Worm (Caenorhabditis elegans) whole organism, mixed stage, embryonic: ENCODE data around the gene R09A8.1.

Source experiments
- M03D4.4 ChIP-seq: sonication (generic microtip); optimal IDR thresholded peaks from 2 replicates; lab custom pipeline; 2017; ENCODE audit warnings: mild to moderate bottlenecking, missing genetic modification characterization, missing compliant biosample characterization
- blmp-1 ChIP-seq: fragments of 150-350 bp; optimal IDR thresholded peaks from 2 replicates; lab custom pipeline; 2014; ENCODE audit warnings: missing biosample characterization, missing genetic modification characterization
- cnd-1 ChIP-seq: fragments of 200-800 bp; sonication (Bioruptor generic); optimal IDR thresholded peaks from 2 replicates; lab custom pipeline; 2018; ENCODE audit warnings: mild to moderate bottlenecking, missing genetic modification characterization, missing compliant biosample characterization
- flh-1 ChIP-seq: fragments of 200-800 bp; sonication (Bioruptor generic); optimal IDR thresholded peaks from 2 replicates; lab custom pipeline; 2018; ENCODE audit warnings: mild to moderate bottlenecking, missing genetic modification characterization, moderate library complexity, missing compliant biosample characterization
- ham-2 ChIP-seq: fragments of 200-800 bp; sonication (Bioruptor generic); optimal IDR thresholded peaks from 2 replicates; lab custom pipeline; 2018; ENCODE audit warnings: mild to moderate bottlenecking, missing genetic modification characterization, missing compliant biosample characterization
- lin-32 ChIP-seq: fragments of 200-800 bp; sonication (Bioruptor generic); optimal IDR thresholded peaks from 2 replicates; lab custom pipeline; 2018; ENCODE audit warnings: mild to moderate bottlenecking, missing genetic modification characterization, missing compliant biosample characterization
- lsy-2 ChIP-seq: fragments of 150-350 bp; optimal IDR thresholded peaks from 2 replicates; lab custom pipeline; 2014; ENCODE audit warnings: missing biosample characterization, missing genetic modification characterization
- mep-1 ChIP-seq: fragments of 150-350 bp; optimal IDR thresholded peaks from 2 replicates; lab custom pipeline; 2017; ENCODE audit warnings: missing biosample characterization, missing genetic modification reagents, missing genetic modification characterization, inconsistent platforms
- mls-2 ChIP-seq: sonication (generic microtip); optimal IDR thresholded peaks from 2 replicates; lab custom pipeline; 2016; ENCODE audit warnings: mild to moderate bottlenecking, missing genetic modification characterization, moderate library complexity, missing compliant biosample characterization
- nhr-12 ChIP-seq: fragments of 150-350 bp; optimal IDR thresholded peaks from 2 replicates; lab custom pipeline; 2014; ENCODE audit warnings: missing biosample characterization, missing genetic modification characterization
- nhr-2 ChIP-seq: fragments of 150-350 bp; optimal IDR thresholded peaks from 2 replicates; lab custom pipeline; 2014; ENCODE audit warnings: missing biosample characterization, missing genetic modification characterization
- sem-2 ChIP-seq: fragments of 200-800 bp; sonication (Bioruptor generic); optimal IDR thresholded peaks from 2 replicates; lab custom pipeline; 2018; ENCODE audit warnings: mild to moderate bottlenecking, missing genetic modification characterization, missing compliant biosample characterization
- snpc-4 ChIP-seq: fragments of 150-350 bp; optimal IDR thresholded peaks from 2 replicates; lab custom pipeline; 2014; ENCODE audit warnings: missing biosample characterization, missing genetic modification characterization
- sptf-1 ChIP-seq: sonication (generic microtip); optimal IDR thresholded peaks from 2 replicates; lab custom pipeline; 2017; ENCODE audit warnings: mild to moderate bottlenecking, missing genetic modification characterization, moderate library complexity, missing compliant biosample characterization
- tbx-8 ChIP-seq: fragments of 200-800 bp; sonication (Bioruptor generic); optimal IDR thresholded peaks from 2 replicates; lab custom pipeline; 2018; ENCODE audit warnings: mild to moderate bottlenecking, missing genetic modification characterization, moderate library complexity, missing compliant biosample characterization
- unc-39 ChIP-seq: fragments of 150-350 bp; optimal IDR thresholded peaks from 2 replicates; lab custom pipeline; 2014; ENCODE audit warnings: missing biosample characterization, missing genetic modification characterization
- unc-62 ChIP-seq: fragments of 150-350 bp; optimal IDR thresholded peaks from 2 replicates; lab custom pipeline; 2014; ENCODE audit warnings: missing biosample characterization, missing genetic modification reagents, missing genetic modification characterization
- zip-8 ChIP-seq: fragments of 150-350 bp; optimal IDR thresholded peaks from 2 replicates; lab custom pipeline; 2014; ENCODE audit warnings: missing biosample characterization, missing genetic modification characterization
- ztf-11 ChIP-seq: fragments of 150-350 bp; optimal IDR thresholded peaks from 2 replicates; lab custom pipeline; 2014; ENCODE audit warnings: missing biosample characterization, missing genetic modification characterization

The R09A8.1 gene

ce11 chrX:12665799-12666198 lies 52.2 kb downstream of the R09A8.1 start:
- TF ChIP-seq nhr-12 (tag; lab: Kevin White, UChicago) (no peak), blmp-1 (tag; lab: Kevin White, UChicago) (no peak), lsy-2 (tag; lab: Kevin White, UChicago) (no peak), mls-2 (tag; lab: Kevin White, UChicago) (no peak), snpc-4 (tag; lab: Kevin White, UChicago) (no peak), tbx-8 (GFP tag; lab: Kevin White, UChicago) (no peak), mep-1 (tag; lab: Kevin White, UChicago) (no peak), cnd-1 (tag; lab: Kevin White, UChicago) (no peak), unc-39 (tag; lab: Kevin White, UChicago) (no peak), nhr-2 (no peak), sem-2 (GFP tag; lab: Kevin White, UChicago) (no peak), sptf-1 (tag; lab: Kevin White, UChicago) (no peak), ztf-11 (no peak), zip-8 (no peak), M03D4.4 (no peak), ham-2 (GFP tag; lab: Kevin White, UChicago) (no peak), flh-1 (no peak), lin-32 (GFP tag; lab: Kevin White, UChicago) (no peak), unc-62 (GFP tag; lab: Kevin White, UChicago) (no peak)
